Worm (Caenorhabditis elegans) whole organism, mixed stage, embryonic: ENCODE results near the gene clec-68.

ENCODE experiments used
- M03D4.4 ChIP-seq: sonication (generic microtip); optimal IDR thresholded peaks from 2 replicates; lab custom pipeline; 2017; ENCODE audit warnings: mild to moderate bottlenecking, missing genetic modification characterization, missing compliant biosample characterization
- bed-3 ChIP-seq: fragments of 200-800 bp; sonication (Bioruptor generic); optimal IDR thresholded peaks from 3 replicates; lab custom pipeline; 2018; ENCODE audit warnings: mild to moderate bottlenecking, missing genetic modification characterization, moderate library complexity, missing compliant biosample characterization
- blmp-1 ChIP-seq: fragments of 150-350 bp; optimal IDR thresholded peaks from 2 replicates; lab custom pipeline; 2014; ENCODE audit warnings: missing biosample characterization, missing genetic modification characterization
- ceh-39 ChIP-seq: fragments of 150-350 bp; optimal IDR thresholded peaks from 2 replicates; lab custom pipeline; 2014; ENCODE audit warnings: missing biosample characterization, missing genetic modification characterization
- ceh-43 ChIP-seq: fragments of 200-800 bp; sonication (Bioruptor generic); optimal IDR thresholded peaks from 2 replicates; lab custom pipeline; 2018; ENCODE audit warnings: mild to moderate bottlenecking, missing genetic modification characterization, moderate library complexity, missing compliant biosample characterization
- ceh-83 ChIP-seq: fragments of 200-800 bp; sonication (Bioruptor generic); optimal IDR thresholded peaks from 2 replicates; lab custom pipeline; 2018; ENCODE audit warnings: mild to moderate bottlenecking, missing genetic modification characterization, missing compliant biosample characterization
- drap-1 ChIP-seq: fragments of 200-800 bp; sonication (Bioruptor generic); optimal IDR thresholded peaks from 3 replicates; lab custom pipeline; 2018; ENCODE audit warnings: mild to moderate bottlenecking, missing genetic modification characterization, missing compliant biosample characterization
- elt-3 ChIP-seq: fragments of 150-350 bp; optimal IDR thresholded peaks from 2 replicates; lab custom pipeline; 2014; ENCODE audit warnings: missing biosample characterization, missing genetic modification characterization
- flh-1 ChIP-seq: fragments of 200-800 bp; sonication (Bioruptor generic); optimal IDR thresholded peaks from 2 replicates; lab custom pipeline; 2018; ENCODE audit warnings: mild to moderate bottlenecking, missing genetic modification characterization, moderate library complexity, missing compliant biosample characterization
- ham-2 ChIP-seq: fragments of 200-800 bp; sonication (Bioruptor generic); optimal IDR thresholded peaks from 2 replicates; lab custom pipeline; 2018; ENCODE audit warnings: mild to moderate bottlenecking, missing genetic modification characterization, missing compliant biosample characterization
- hlh-1 ChIP-seq: fragments of 150-350 bp; optimal IDR thresholded peaks from 2 replicates; lab custom pipeline; 2014; ENCODE audit warnings: missing biosample characterization, missing genetic modification reagents, missing genetic modification characterization
- lin-13 ChIP-seq: fragments of 150-350 bp; optimal IDR thresholded peaks from 2 replicates; lab custom pipeline; 2014; ENCODE audit warnings: missing biosample characterization, missing genetic modification characterization
- lin-32 ChIP-seq: fragments of 200-800 bp; sonication (Bioruptor generic); optimal IDR thresholded peaks from 2 replicates; lab custom pipeline; 2018; ENCODE audit warnings: mild to moderate bottlenecking, missing genetic modification characterization, missing compliant biosample characterization
- lsy-2 ChIP-seq: fragments of 150-350 bp; optimal IDR thresholded peaks from 2 replicates; lab custom pipeline; 2014; ENCODE audit warnings: missing biosample characterization, missing genetic modification characterization
- mep-1 ChIP-seq: fragments of 150-350 bp; optimal IDR thresholded peaks from 2 replicates; lab custom pipeline; 2017; ENCODE audit warnings: missing biosample characterization, missing genetic modification reagents, missing genetic modification characterization, inconsistent platforms
- mls-2 ChIP-seq: sonication (generic microtip); optimal IDR thresholded peaks from 2 replicates; lab custom pipeline; 2016; ENCODE audit warnings: mild to moderate bottlenecking, missing genetic modification characterization, moderate library complexity, missing compliant biosample characterization
- nhr-12 ChIP-seq: fragments of 150-350 bp; optimal IDR thresholded peaks from 2 replicates; lab custom pipeline; 2014; ENCODE audit warnings: missing biosample characterization, missing genetic modification characterization
- nhr-2 ChIP-seq: fragments of 150-350 bp; optimal IDR thresholded peaks from 2 replicates; lab custom pipeline; 2014; ENCODE audit warnings: missing biosample characterization, missing genetic modification characterization
- nhr-237 ChIP-seq: fragments of 150-350 bp; optimal IDR thresholded peaks from 2 replicates; lab custom pipeline; 2014; ENCODE audit warnings: missing biosample characterization, missing genetic modification characterization
- nhr-28 ChIP-seq: fragments of 150-350 bp; optimal IDR thresholded peaks from 2 replicates; lab custom pipeline; 2014; ENCODE audit warnings: missing biosample characterization, missing genetic modification characterization
- nhr-76 ChIP-seq: sonication (generic microtip); optimal IDR thresholded peaks from 2 replicates; lab custom pipeline; 2017; ENCODE audit warnings: missing biosample characterization, missing genetic modification characterization
- pha-4 ChIP-seq: fragments of 150-350 bp; optimal IDR thresholded peaks from 2 replicates; lab custom pipeline; 2018; ENCODE audit warnings: missing biosample characterization, missing genetic modification reagents, missing genetic modification characterization
- sem-2 ChIP-seq: fragments of 200-800 bp; sonication (Bioruptor generic); optimal IDR thresholded peaks from 2 replicates; lab custom pipeline; 2018; ENCODE audit warnings: mild to moderate bottlenecking, missing genetic modification characterization, missing compliant biosample characterization
- snpc-4 ChIP-seq: fragments of 150-350 bp; optimal IDR thresholded peaks from 2 replicates; lab custom pipeline; 2014; ENCODE audit warnings: missing biosample characterization, missing genetic modification characterization
- sptf-1 ChIP-seq: sonication (generic microtip); optimal IDR thresholded peaks from 2 replicates; lab custom pipeline; 2017; ENCODE audit warnings: mild to moderate bottlenecking, missing genetic modification characterization, moderate library complexity, missing compliant biosample characterization
- unc-120 ChIP-seq: sonication (generic microtip); optimal IDR thresholded peaks from 2 replicates; lab custom pipeline; 2017; ENCODE audit warnings: missing genetic modification characterization, missing compliant biosample characterization; ENCODE audit not compliant: poor library complexity, severe bottlenecking
- unc-39 ChIP-seq: fragments of 150-350 bp; optimal IDR thresholded peaks from 2 replicates; lab custom pipeline; 2014; ENCODE audit warnings: missing biosample characterization, missing genetic modification characterization
- unc-62 ChIP-seq: fragments of 150-350 bp; optimal IDR thresholded peaks from 2 replicates; lab custom pipeline; 2014; ENCODE audit warnings: missing biosample characterization, missing genetic modification reagents, missing genetic modification characterization

The clec-68 gene

ce11 chrIV:3956705-3957104 is 30.5 kb downstream of the clec-68 start, which contains the start of gene clec-74:
Gene clec-74 (plus strand): TSS chrIV:3957005.
- TF ChIP-seq ceh-83 (GFP tag; lab: Kevin White, UChicago), result no peak
- TF ChIP-seq nhr-28 (tag; lab: Kevin White, UChicago), result no peak
- TF ChIP-seq sptf-1 (tag; lab: Kevin White, UChicago), result no peak
- TF ChIP-seq flh-1, result no peak
- no peak for TF ChIP-seq snpc-4 (tag; lab: Kevin White, UChicago)

ce11 chrIV:3960396-3960795 is 34.2 kb downstream of the clec-68 start, which contains the start of gene clec-75:
Gene clec-75 (plus strand): TSS chrIV:3960734.
- TF ChIP-seq hlh-1 (tag; lab: Kevin White, UChicago) (no peak), nhr-237 (tag; lab: Kevin White, UChicago) (no peak), M03D4.4 (tag; lab: Kevin White, UChicago) (no peak), sptf-1 (tag; lab: Kevin White, UChicago) (no peak), snpc-4 (tag; lab: Kevin White, UChicago) (no peak), sem-2 (GFP tag; lab: Kevin White, UChicago) (no peak), unc-120 (tag; lab: Kevin White, UChicago) (no peak), pha-4 (no peak), ceh-83 (GFP tag; lab: Kevin White, UChicago) (no peak), unc-62 (GFP tag; lab: Kevin White, UChicago) (no peak), unc-39 (no peak), nhr-28 (tag; lab: Kevin White, UChicago) (no peak), blmp-1 (tag; lab: Kevin White, UChicago) (no peak), mep-1 (tag; lab: Kevin White, UChicago) (no peak), ceh-39 (tag; lab: Kevin White, UChicago) (no peak)
- TF ChIP-seq, all 35 proteins: peak for 0

ce11 chrIV:3962584-3962983 is 36.4 kb downstream of the clec-68 start, which contains the start of gene Y46C8AM.1:
Gene Y46C8AM.1 (plus strand): TSS chrIV:3962884.
- TF ChIP-seq nhr-12 (tag; lab: Kevin White, UChicago), result no peak
- TF ChIP-seq ham-2, result no peak
- no peak for TF ChIP-seq drap-1
- TF ChIP-seq unc-39, result no peak
- no peak for TF ChIP-seq unc-120 (tag; lab: Kevin White, UChicago)
- TF ChIP-seq sem-2 (GFP tag; lab: Kevin White, UChicago), result no peak
- TF ChIP-seq mep-1 (tag; lab: Kevin White, UChicago), result no peak
- no peak for TF ChIP-seq mls-2
- no peak for TF ChIP-seq bed-3 (GFP tag; lab: Kevin White, UChicago)
- TF ChIP-seq nhr-237 (tag; lab: Kevin White, UChicago), result no peak
- no peak for TF ChIP-seq lin-32 (GFP tag; lab: Kevin White, UChicago)
- no peak for TF ChIP-seq blmp-1 (tag; lab: Kevin White, UChicago)
- TF ChIP-seq nhr-76 (tag; lab: Kevin White, UChicago), result no peak
- TF ChIP-seq nhr-2 (tag; lab: Kevin White, UChicago), result no peak
- TF ChIP-seq, all 35 proteins: peak for 0

ce11 chrIV:3963498-3963897 is 37.3 kb downstream of the clec-68 start:
- no peak for TF ChIP-seq sem-2 (GFP tag; lab: Kevin White, UChicago)
- TF ChIP-seq nhr-2 (tag; lab: Kevin White, UChicago), result no peak
- no peak for TF ChIP-seq elt-3 (tag; lab: Kevin White, UChicago)
- no peak for TF ChIP-seq nhr-12 (tag; lab: Kevin White, UChicago)
- TF ChIP-seq lsy-2 (tag; lab: Kevin White, UChicago), result no peak
- no peak for TF ChIP-seq nhr-76 (tag; lab: Kevin White, UChicago)
- TF ChIP-seq flh-1, result no peak
- no peak for TF ChIP-seq hlh-1 (tag; lab: Kevin White, UChicago)
- TF ChIP-seq nhr-28 (tag; lab: Kevin White, UChicago), result no peak
- TF ChIP-seq blmp-1 (tag; lab: Kevin White, UChicago), result no peak
- no peak for TF ChIP-seq ham-2

ce11 chrIV:3965013-3965412 is 38.8 kb downstream of the clec-68 start, which contains the start of gene clec-76:
Gene clec-76 (plus strand): TSS chrIV:3965246.
- TF ChIP-seq nhr-28 (tag; lab: Kevin White, UChicago) (no peak), ceh-83 (GFP tag; lab: Kevin White, UChicago) (no peak), ceh-43 (GFP tag; lab: Kevin White, UChicago) (no peak), unc-120 (tag; lab: Kevin White, UChicago) (no peak), lin-13 (tag; lab: Kevin White, UChicago) (no peak), mls-2 (no peak)
